Worm (Caenorhabditis elegans): ENCODE measurements around the gene gskl-1.
"Not testable (repeated sequence)": the region's sequence is repeated elsewhere in the genome, so short reads cannot be mapped to it uniquely, and the experiment has no call there.

The gskl-1 gene

DNA sequence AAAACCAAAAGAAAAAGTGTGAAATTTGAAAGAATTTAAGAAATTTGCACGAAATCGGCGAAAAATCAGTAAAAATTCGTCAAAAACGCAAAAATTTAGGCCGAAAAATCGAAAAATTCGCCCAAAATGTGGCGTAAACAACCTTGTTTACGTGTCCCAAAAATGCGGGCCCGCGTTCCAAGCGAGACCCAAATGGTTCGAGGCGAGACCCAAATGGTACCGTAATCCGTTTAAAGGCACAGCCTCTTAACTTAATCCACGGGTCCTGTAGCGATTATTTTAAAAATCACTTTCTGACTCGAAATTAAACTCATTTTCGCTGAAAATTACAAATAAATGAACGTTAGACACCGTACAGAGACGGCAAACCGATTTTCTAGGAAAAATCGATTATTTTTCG, 12.0 kb upstream of the gskl-1 start:
- TF ChIP-seq ref-1 (GFP tag; conservative IDR thresholded peaks at IDR 0.05) (no peak), flt-1 (GFP tag; IDR thresholded peaks at IDR 0.05) (no peak), ztf-23 (GFP tag; IDR thresholded peaks at IDR 0.05) (no peak), ztf-29 (GFP tag; IDR thresholded peaks at IDR 0.05) (no peak), med-1 (GFP tag; optimal IDR thresholded peaks at IDR 0.05; ENCODE audit: insufficient read depth) (no peak)

DNA sequence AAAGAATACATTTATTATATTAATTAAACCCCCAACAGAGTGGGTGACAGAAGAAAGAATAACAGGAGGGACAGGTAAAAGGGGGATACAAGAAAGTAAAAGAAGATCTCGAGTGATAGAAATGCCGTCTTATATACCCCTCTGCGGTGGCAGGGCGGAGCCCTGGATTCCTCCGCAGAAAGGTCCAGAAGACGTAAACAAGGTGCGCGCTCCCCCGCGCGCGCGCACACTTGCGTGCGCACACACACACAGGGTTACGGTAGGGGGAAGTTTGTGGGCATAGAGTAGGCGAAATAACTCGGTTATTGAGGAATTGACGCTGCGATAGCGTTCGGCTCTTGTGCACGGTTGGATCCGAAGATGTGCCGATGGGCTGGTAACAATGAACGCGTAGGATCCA, 5.4 kb upstream of the gskl-1 start, which contains the start of gene R03D7.15:
R03D7.15 (plus strand) TSS at position 299 of the 400 bp plus-strand sequence.
- TF ChIP-seq ztf-23 (GFP tag; IDR thresholded peaks at IDR 0.05); ref-1 (GFP tag; conservative IDR thresholded peaks at IDR 0.05); cog-1 (tag; optimal IDR thresholded peaks at IDR 0.05): not testable (repeated sequence)

ce11 chrII:10945446-10945845, 1.9 kb upstream of the gskl-1 start:
- TF ChIP-seq tab-1 (GFP tag; IDR thresholded peaks at IDR 0.05) (no peak), med-1 (GFP tag; optimal IDR thresholded peaks at IDR 0.05; ENCODE audit: insufficient read depth) (no peak)

ce11 chrII:10946848-10947247, 511 bp upstream of the gskl-1 start:
- TF ChIP-seq cog-1 (tag; optimal IDR thresholded peaks at IDR 0.05) (no peak), med-1 (GFP tag; optimal IDR thresholded peaks at IDR 0.05; ENCODE audit: insufficient read depth) (no peak), ztf-29 (GFP tag; IDR thresholded peaks at IDR 0.05) (no peak), klf-2 (GFP tag; conservative IDR thresholded peaks at IDR 0.05) (no peak), ztf-23 (GFP tag; IDR thresholded peaks at IDR 0.05) (no peak), tab-1 (GFP tag; IDR thresholded peaks at IDR 0.05) (no peak), ref-1 (GFP tag; conservative IDR thresholded peaks at IDR 0.05) (no peak), flt-1 (GFP tag; IDR thresholded peaks at IDR 0.05) (no peak), T22C8.4 (GFP tag; IDR thresholded peaks at IDR 0.05) (no peak)

ce11 chrII:10948236-10949025, 1.1 kb downstream of the gskl-1 start:
- TF ChIP-seq ref-1 (GFP tag; conservative IDR thresholded peaks at IDR 0.05): no peak
- no peak for TF ChIP-seq ztf-23 (GFP tag; IDR thresholded peaks at IDR 0.05)
- TF ChIP-seq ztf-29 (GFP tag; IDR thresholded peaks at IDR 0.05): no peak
- TF ChIP-seq med-1 (GFP tag; optimal IDR thresholded peaks at IDR 0.05; ENCODE audit: insufficient read depth): no peak
- TF ChIP-seq cog-1 (tag; optimal IDR thresholded peaks at IDR 0.05): no peak
- TF ChIP-seq klf-2 (GFP tag; conservative IDR thresholded peaks at IDR 0.05): no peak
- TF ChIP-seq flt-1 (GFP tag; IDR thresholded peaks at IDR 0.05): no peak
- no peak for TF ChIP-seq tab-1 (GFP tag; IDR thresholded peaks at IDR 0.05)
- TF ChIP-seq T22C8.4 (GFP tag; IDR thresholded peaks at IDR 0.05): no peak

ce11 chrII:10949383-10949782, 2.0 kb downstream of the gskl-1 start:
- TF ChIP-seq ztf-23 (GFP tag; IDR thresholded peaks at IDR 0.05): no peak
- TF ChIP-seq med-1 (GFP tag; optimal IDR thresholded peaks at IDR 0.05; ENCODE audit: insufficient read depth): no peak
- no peak for TF ChIP-seq ztf-29 (GFP tag; IDR thresholded peaks at IDR 0.05)
- TF ChIP-seq T22C8.4 (GFP tag; IDR thresholded peaks at IDR 0.05): no peak
- TF ChIP-seq flt-1 (GFP tag; IDR thresholded peaks at IDR 0.05): no peak
- no peak for TF ChIP-seq cog-1 (tag; optimal IDR thresholded peaks at IDR 0.05)
- TF ChIP-seq klf-2 (GFP tag; conservative IDR thresholded peaks at IDR 0.05): no peak
- no peak for TF ChIP-seq tab-1 (GFP tag; IDR thresholded peaks at IDR 0.05)
- TF ChIP-seq ref-1 (GFP tag; conservative IDR thresholded peaks at IDR 0.05): no peak

- TF ChIP-seq klf-2 (GFP tag; conservative IDR thresholded peaks at IDR 0.05): no peak
- TF ChIP-seq cog-1 (tag; optimal IDR thresholded peaks at IDR 0.05): no peak
- no peak for TF ChIP-seq T22C8.4 (GFP tag; IDR thresholded peaks at IDR 0.05)
- TF ChIP-seq ref-1 (GFP tag; conservative IDR thresholded peaks at IDR 0.05): no peak
- no peak for TF ChIP-seq ztf-29 (GFP tag; IDR thresholded peaks at IDR 0.05)
- no peak for TF ChIP-seq med-1 (GFP tag; optimal IDR thresholded peaks at IDR 0.05; ENCODE audit: insufficient read depth)
- TF ChIP-seq ztf-23 (GFP tag; IDR thresholded peaks at IDR 0.05): no peak
Observed at ce11 chrII:10950107-10950679, 2.8 kb downstream of the gskl-1 start, which contains the start of gene gst-5. gst-5 (plus strand) TSS chrII:10950352.

ce11 chrII:10953065-10953464, 5.7 kb downstream of the gskl-1 start, which contains the start of gene nos-1:
nos-1 (minus strand) TSS chrII:10953165.
- no peak for TF ChIP-seq tab-1 (GFP tag; IDR thresholded peaks at IDR 0.05)
- no peak for TF ChIP-seq flt-1 (GFP tag; IDR thresholded peaks at IDR 0.05)
- no peak for TF ChIP-seq klf-2 (GFP tag; conservative IDR thresholded peaks at IDR 0.05)
- no peak for TF ChIP-seq T22C8.4 (GFP tag; IDR thresholded peaks at IDR 0.05)
- TF ChIP-seq med-1 (GFP tag; optimal IDR thresholded peaks at IDR 0.05; ENCODE audit: insufficient read depth): no peak
- TF ChIP-seq ztf-23 (GFP tag; IDR thresholded peaks at IDR 0.05): no peak
- TF ChIP-seq ztf-29 (GFP tag; IDR thresholded peaks at IDR 0.05): no peak
- no peak for TF ChIP-seq ref-1 (GFP tag; conservative IDR thresholded peaks at IDR 0.05)
- no peak for TF ChIP-seq cog-1 (tag; optimal IDR thresholded peaks at IDR 0.05)

DNA sequence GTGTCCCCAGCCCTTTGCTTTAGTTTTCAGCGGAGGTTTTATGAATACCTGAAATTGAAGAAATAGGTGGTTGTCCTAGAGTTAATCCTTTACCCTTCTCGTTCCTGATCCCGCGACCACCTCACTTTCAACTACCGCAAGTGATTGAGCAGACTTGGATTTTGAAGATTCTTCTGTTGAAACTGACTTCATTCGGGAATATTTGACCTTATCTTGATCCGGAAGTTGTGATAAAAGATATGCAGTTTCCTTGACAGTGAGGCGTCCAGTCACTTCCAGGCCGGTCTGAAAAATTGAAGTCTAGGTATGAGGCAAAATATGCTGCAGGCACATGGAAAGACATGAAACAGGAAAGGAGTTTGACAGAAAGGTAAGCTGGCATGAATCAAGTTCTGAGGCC, 7.8 kb downstream of the gskl-1 start:
- TF ChIP-seq ztf-29 (GFP tag; IDR thresholded peaks at IDR 0.05) (no peak), T22C8.4 (GFP tag; IDR thresholded peaks at IDR 0.05) (no peak), flt-1 (GFP tag; IDR thresholded peaks at IDR 0.05) (no peak), med-1 (GFP tag; optimal IDR thresholded peaks at IDR 0.05; ENCODE audit: insufficient read depth) (no peak), ztf-23 (GFP tag; IDR thresholded peaks at IDR 0.05) (no peak), tab-1 (GFP tag; IDR thresholded peaks at IDR 0.05) (no peak), klf-2 (GFP tag; conservative IDR thresholded peaks at IDR 0.05) (no peak), cog-1 (tag; optimal IDR thresholded peaks at IDR 0.05) (no peak), ref-1 (GFP tag; conservative IDR thresholded peaks at IDR 0.05) (no peak)

- TF ChIP-seq tab-1 (GFP tag; IDR thresholded peaks at IDR 0.05) (no peak), ref-1 (GFP tag; conservative IDR thresholded peaks at IDR 0.05) (no peak)
Observed at ce11 chrII:10956793-10957192, 9.4 kb downstream of the gskl-1 start, which contains the start of gene R03D7.8. R03D7.8 (minus strand) TSS chrII:10956893.

Measured in whole organism, midembryonic.